Fruit fly (Drosophila melanogaster) whole organism, embryonic: ENCODE data around the gene Strip.

Experiments
- ATbp ChIP-seq: fragments of 200-800 bp; sonication (Bioruptor generic); optimal IDR thresholded peaks from 2 replicates; lab custom pipeline; 2017; ENCODE audit warnings: missing biosample characterization, mild to moderate bottlenecking, missing genetic modification characterization, missing genetic modification reagents
- BEAF-32 ChIP-seq: fragments of 200-800 bp; sonication (Bioruptor generic); optimal IDR thresholded peaks from 3 replicates; lab custom pipeline; 2017; ENCODE audit warnings: missing biosample characterization, missing genetic modification characterization, mild to moderate bottlenecking, moderate library complexity, missing genetic modification reagents
- CG10654 ChIP-seq: fragments of 200-800 bp; sonication (Bioruptor generic); optimal IDR thresholded peaks from 2 replicates; lab custom pipeline; 2016; ENCODE audit warnings: missing biosample characterization, missing genetic modification characterization
- CG11456 ChIP-seq: fragments of 200-800 bp; sonication (Bioruptor generic); IDR thresholded peaks from 3 replicates; pipeline ENCODE4 v1.3.6; 2022; ENCODE audit warnings: missing biosample characterization, missing genetic modification characterization
- CG15601 ChIP-seq: fragments of 200-800 bp; sonication (Bioruptor generic); optimal IDR thresholded peaks from 3 replicates; lab custom pipeline; 2019; ENCODE audit warnings: missing biosample characterization, mild to moderate bottlenecking, missing genetic modification characterization, moderate library complexity
- CG1603 ChIP-seq: fragments of 200-800 bp; sonication (Bioruptor generic); optimal IDR thresholded peaks from 2 replicates; lab custom pipeline; 2019; ENCODE audit warnings: missing biosample characterization, mild to moderate bottlenecking, missing genetic modification characterization, moderate library complexity
- CG17328 ChIP-seq: fragments of 200-800 bp; sonication (Bioruptor generic); IDR thresholded peaks from 2 replicates; pipeline ENCODE4 v1.3.6; 2022; ENCODE audit warnings: missing biosample characterization, missing genetic modification characterization
- CG2199 ChIP-seq: fragments of 200-800 bp; sonication (Bioruptor generic); IDR thresholded peaks from 3 replicates; pipeline ENCODE4 v1.3.6; 2022; ENCODE audit warnings: missing biosample characterization, missing genetic modification characterization
- CG30020 ChIP-seq: fragments of 200-800 bp; optimal IDR thresholded peaks from 2 replicates; lab custom pipeline; 2019; ENCODE audit warnings: missing biosample characterization, mild to moderate bottlenecking, missing genetic modification characterization, moderate library complexity
- CG33213 ChIP-seq: fragments of 200-800 bp; sonication (Bioruptor generic); optimal IDR thresholded peaks from 3 replicates; lab custom pipeline; 2016; ENCODE audit warnings: missing biosample characterization, missing genetic modification characterization
- CG34224 ChIP-seq: fragments of 200-800 bp; sonication (Bioruptor generic); IDR thresholded peaks from 3 replicates; pipeline ENCODE4 v1.3.6; 2022; ENCODE audit warnings: missing biosample characterization, missing genetic modification characterization; ENCODE audit not compliant: partially characterized antibody
- CG42726 ChIP-seq: fragments of 200-800 bp; sonication (Bioruptor generic); IDR thresholded peaks from 2 replicates; pipeline ENCODE4 v1.3.6; 2022; ENCODE audit warnings: missing biosample characterization, missing genetic modification characterization; ENCODE audit not compliant: partially characterized antibody
- CG5953 ChIP-seq: fragments of 200-800 bp; sonication (Bioruptor generic); IDR thresholded peaks from 2 replicates; pipeline ENCODE4 v1.3.6; 2022; ENCODE audit warnings: missing biosample characterization, missing genetic modification characterization
- CG6854 ChIP-seq: fragments of 200-800 bp; sonication (Bioruptor generic); optimal IDR thresholded peaks from 3 replicates; lab custom pipeline; 2017; ENCODE audit warnings: missing biosample characterization, mild to moderate bottlenecking, missing genetic modification characterization
- CG8478 ChIP-seq: fragments of >200 bp; optimal IDR thresholded peaks from 2 replicates; lab custom pipeline; 2018
- CTCF ChIP-seq: fragments of 200-800 bp; sonication (Bioruptor generic); optimal IDR thresholded peaks from 2 replicates; lab custom pipeline; 2017; ENCODE audit warnings: missing biosample characterization, mild to moderate bottlenecking, missing genetic modification characterization, moderate library complexity
- D19A ChIP-seq: fragments of 200-800 bp; optimal IDR thresholded peaks from 3 replicates; lab custom pipeline; 2019; ENCODE audit warnings: missing biosample characterization, mild to moderate bottlenecking, missing genetic modification characterization, moderate library complexity
- Dll ChIP-seq: fragments of 200-800 bp; sonication (Bioruptor generic); IDR thresholded peaks from 4 replicates; pipeline ENCODE4 v1.3.6; 2022; ENCODE audit warnings: missing biosample characterization, missing genetic modification characterization; ENCODE audit not compliant: partially characterized antibody
- Doc3 ChIP-seq: fragments of 200-800 bp; sonication (Bioruptor generic); IDR thresholded peaks from 3 replicates; pipeline ENCODE4 v1.3.6; 2022; ENCODE audit warnings: missing biosample characterization, missing genetic modification characterization; ENCODE audit not compliant: partially characterized antibody
- Dref ChIP-seq: fragments of 200-800 bp; sonication (Bioruptor generic); IDR thresholded peaks from 2 replicates; pipeline ENCODE4 v1.3.6; 2022; ENCODE audit warnings: missing biosample characterization, missing genetic modification characterization
- Ets97D ChIP-seq: fragments of 200-800 bp; sonication (Bioruptor generic); optimal IDR thresholded peaks from 3 replicates; lab custom pipeline; 2016; ENCODE audit warnings: missing biosample characterization, missing genetic modification characterization
- HLH4C ChIP-seq: fragments of 200-800 bp; sonication (Bioruptor generic); IDR thresholded peaks from 3 replicates; pipeline ENCODE4 v1.3.6; 2022; ENCODE audit warnings: missing biosample characterization, missing genetic modification characterization; ENCODE audit not compliant: partially characterized antibody
- Hr51 ChIP-seq, 2 experiments: fragments of 200-800 bp; sonication (Bioruptor generic); optimal IDR thresholded peaks; 2 replicates in 1 of 2; 3 replicates in 1 of 2; lab custom pipeline; 2016 to 2018; ENCODE audit warnings: missing biosample characterization in 2 of 2, missing genetic modification characterization in 2 of 2, mild to moderate bottlenecking in 1 of 2, moderate library complexity in 1 of 2
- Jarid2 ChIP-seq: fragments of 200-800 bp; sonication (Bioruptor generic); optimal IDR thresholded peaks from 3 replicates; lab custom pipeline; 2017; ENCODE audit warnings: mild to moderate bottlenecking, missing biosample characterization, missing genetic modification reagents, missing genetic modification characterization
- MTF-1 ChIP-seq: fragments of 200-800 bp; sonication (Bioruptor generic); optimal IDR thresholded peaks from 2 replicates; lab custom pipeline; 2018; ENCODE audit warnings: missing biosample characterization, mild to moderate bottlenecking, missing genetic modification characterization, borderline replicate concordance
- Myb ChIP-seq: fragments of 200-800 bp; sonication (Bioruptor generic); optimal IDR thresholded peaks from 2 replicates; lab custom pipeline; 2016; ENCODE audit warnings: missing biosample characterization, missing genetic modification characterization
- Sry-δ ChIP-seq: fragments of 200-800 bp; sonication (Bioruptor generic); optimal IDR thresholded peaks from 2 replicates; lab custom pipeline; 2016; ENCODE audit warnings: missing biosample characterization, missing genetic modification characterization
- ara ChIP-seq: fragments of 200-800 bp; sonication (Bioruptor generic); IDR thresholded peaks from 2 replicates; pipeline ENCODE4 v1.3.6; 2022; ENCODE audit warnings: missing biosample characterization, missing genetic modification characterization
- ci ChIP-seq: fragments of 200-800 bp; sonication (Bioruptor generic); IDR thresholded peaks from 3 replicates; pipeline ENCODE4 v1.3.6; 2022; ENCODE audit warnings: missing biosample characterization, missing genetic modification characterization
- crol ChIP-seq: fragments of 200-800 bp; sonication (Bioruptor generic); IDR thresholded peaks from 2 replicates; pipeline ENCODE4 v1.3.6; 2022; ENCODE audit warnings: missing biosample characterization, missing genetic modification characterization
- disco-r ChIP-seq: fragments of 200-800 bp; sonication (Bioruptor generic); optimal IDR thresholded peaks from 2 replicates; lab custom pipeline; 2016; ENCODE audit warnings: missing biosample characterization, missing genetic modification characterization
- dm ChIP-seq: fragments of 200-800 bp; sonication (Bioruptor generic); optimal IDR thresholded peaks from 3 replicates; lab custom pipeline; 2016; ENCODE audit warnings: missing biosample characterization, missing genetic modification characterization
- exex ChIP-seq: fragments of 200-800 bp; sonication (Bioruptor generic); optimal IDR thresholded peaks from 4 replicates; lab custom pipeline; 2018; ENCODE audit warnings: missing biosample characterization, mild to moderate bottlenecking, missing genetic modification characterization, moderate library complexity
- gfzf ChIP-seq: fragments of 200-800 bp; sonication (Bioruptor generic); optimal IDR thresholded peaks from 2 replicates; lab custom pipeline; 2016; ENCODE audit warnings: missing biosample characterization, mild to moderate bottlenecking, missing genetic modification characterization, moderate library complexity
- hbn ChIP-seq: fragments of 200-800 bp; sonication (Bioruptor generic); IDR thresholded peaks from 2 replicates; pipeline ENCODE4 v1.3.6; 2022; ENCODE audit warnings: missing biosample characterization, missing genetic modification characterization; ENCODE audit not compliant: partially characterized antibody
- knrl ChIP-seq: fragments of 200-800 bp; sonication (Bioruptor generic); IDR thresholded peaks from 3 replicates; pipeline ENCODE4 v1.3.6; 2022; ENCODE audit warnings: missing biosample characterization, missing genetic modification characterization; ENCODE audit not compliant: partially characterized antibody
- mld ChIP-seq: fragments of 200-800 bp; sonication (Bioruptor generic); IDR thresholded peaks from 3 replicates; pipeline ENCODE4 v1.3.6; 2022; ENCODE audit warnings: missing biosample characterization, missing genetic modification characterization; ENCODE audit not compliant: partially characterized antibody
- nerfin-1 ChIP-seq: fragments of 200-800 bp; sonication (Bioruptor generic); optimal IDR thresholded peaks from 3 replicates; lab custom pipeline; 2019; ENCODE audit warnings: missing biosample characterization, mild to moderate bottlenecking, missing genetic modification characterization, moderate library complexity
- nmo ChIP-seq: fragments of 200-800 bp; sonication (Bioruptor generic); optimal IDR thresholded peaks from 2 replicates; lab custom pipeline; 2018; ENCODE audit warnings: missing biosample characterization, mild to moderate bottlenecking, missing genetic modification characterization, moderate library complexity
- pzg ChIP-seq: fragments of 200-800 bp; sonication (Bioruptor generic); optimal IDR thresholded peaks from 3 replicates; lab custom pipeline; 2018; ENCODE audit warnings: missing biosample characterization, mild to moderate bottlenecking, missing genetic modification characterization, moderate library complexity
- run ChIP-seq: fragments of 200-800 bp; sonication (Bioruptor generic); optimal IDR thresholded peaks from 3 replicates; lab custom pipeline; 2018; ENCODE audit warnings: missing biosample characterization, mild to moderate bottlenecking, missing genetic modification characterization
- seq ChIP-seq: fragments of 200-800 bp; sonication (Bioruptor generic); IDR thresholded peaks from 2 replicates; pipeline ENCODE4 v1.3.6; 2022; ENCODE audit warnings: missing biosample characterization, missing genetic modification characterization
- trem ChIP-seq: fragments of 200-800 bp; optimal IDR thresholded peaks from 3 replicates; lab custom pipeline; 2019; ENCODE audit warnings: missing biosample characterization, mild to moderate bottlenecking, missing genetic modification characterization, moderate library complexity
- ttk ChIP-seq: fragments of 200-800 bp; sonication (Bioruptor generic); IDR thresholded peaks from 2 replicates; pipeline ENCODE4 v2.1.2; 2022; ENCODE audit warnings: missing biosample characterization, missing genetic modification characterization
- unc-4 ChIP-seq: fragments of 200-800 bp; sonication (Bioruptor generic); IDR thresholded peaks from 2 replicates; pipeline ENCODE4 v1.3.6; 2022; ENCODE audit warnings: missing biosample characterization, missing genetic modification characterization; ENCODE audit not compliant: partially characterized antibody
- usp ChIP-seq: fragments of >200 bp; optimal IDR thresholded peaks from 2 replicates; lab custom pipeline; 2017; ENCODE audit warnings: missing biosample characterization, missing genetic modification characterization
- wek ChIP-seq: fragments of 200-800 bp; sonication (Bioruptor generic); optimal IDR thresholded peaks from 3 replicates; lab custom pipeline; 2018; ENCODE audit warnings: missing biosample characterization, mild to moderate bottlenecking, missing genetic modification characterization, moderate library complexity

Gene Strip

DNA sequence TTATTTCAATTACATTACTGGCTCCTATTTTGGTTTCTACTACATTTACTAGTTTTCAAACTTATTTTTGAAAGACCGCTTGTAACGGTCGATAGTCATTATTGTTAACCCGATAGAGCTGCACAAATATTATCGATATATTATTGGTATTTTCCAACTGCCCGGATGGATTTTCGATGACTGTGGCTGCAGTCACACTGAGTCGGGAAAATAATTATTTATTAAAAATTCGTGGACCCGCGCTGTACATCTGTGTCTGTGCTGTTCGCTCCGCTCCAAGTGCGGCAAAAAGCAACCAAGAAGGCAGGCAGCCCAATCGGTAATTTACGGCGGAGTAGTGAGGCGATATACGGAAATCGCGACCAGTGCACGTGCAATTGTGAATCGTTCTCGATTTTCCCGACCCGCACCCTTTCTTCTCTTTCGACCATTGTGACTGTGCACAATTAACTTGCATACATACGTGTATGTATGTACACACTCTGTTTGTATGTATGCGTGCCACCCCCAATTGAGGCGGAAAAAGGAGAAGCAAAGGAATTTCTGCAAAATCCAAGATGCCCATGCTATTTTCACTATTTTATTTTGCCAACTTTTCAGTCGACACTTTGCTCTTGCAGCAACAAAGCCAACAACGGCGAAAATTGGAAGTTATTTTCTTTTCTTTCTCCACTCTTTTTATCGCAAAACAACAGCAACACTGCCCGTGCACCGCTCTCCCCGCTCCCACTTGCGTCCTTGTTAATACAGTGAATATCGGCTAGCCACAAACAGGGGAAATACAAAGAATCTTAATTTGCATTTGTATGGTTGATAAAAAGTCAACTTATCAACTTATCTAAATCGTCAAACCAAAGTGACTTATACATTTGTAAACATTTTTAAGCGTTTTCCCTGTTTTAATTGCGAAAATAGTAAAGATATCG, 24.9 kb downstream of the Strip start, which contains the start of gene ZnT63C (continued):
- peak; percentile 23 for TF ChIP-seq MTF-1
- TF ChIP-seq ATbp (GFP tag; lab: Kevin White, UChicago) = no peak
- TF ChIP-seq ttk (GFP tag; lab: Robert Waterston, UW) = peak; percentile 22; the same call in 1 of the 2 replicates
- no peak for TF ChIP-seq CG11456
- TF ChIP-seq gfzf = peak; percentile 85
- peak; percentile 49; the same call in 1 of the 3 replicates for TF ChIP-seq CG2199
- peak; percentile 66 for TF ChIP-seq mld
- TF ChIP-seq usp = no peak
- TF ChIP-seq Hr51 (GFP tag; optimal IDR thresholded peaks at IDR 0.05; lab: Kevin White, UChicago) = no peak
- peak; percentile 99 for TF ChIP-seq nerfin-1 (tag; lab: Kevin White, UChicago)
- peak; percentile 74 for TF ChIP-seq pzg (GFP tag; lab: Kevin White, UChicago)
- peak; percentile 20 for TF ChIP-seq CG8478 (lab: Kevin White, UChicago)
- peak; percentile 34 for TF ChIP-seq nmo
- peak; percentile 78 for TF ChIP-seq unc-4 (GFP tag; lab: Robert Waterston, UW)
- TF ChIP-seq dm (GFP tag; lab: Kevin White, UChicago) = peak; percentile 21
- TF ChIP-seq CG42726 (GFP tag; lab: Robert Waterston, UW) = no peak
- peak; percentile 97 for TF ChIP-seq Myb
- TF ChIP-seq CG33213 (GFP tag; lab: Kevin White, UChicago) = no peak
- peak; percentile 1 for TF ChIP-seq run (tag; lab: Kevin White, UChicago)
- TF ChIP-seq wek (GFP tag; lab: Kevin White, UChicago) = peak; percentile 6
- peak; percentile 97 for TF ChIP-seq HLH4C
- TF ChIP-seq trem = peak; percentile 49
- TF ChIP-seq Doc3 = peak; percentile 73
- TF ChIP-seq D19A (tag; lab: Kevin White, UChicago) = peak; percentile 6
- TF ChIP-seq exex (tag; lab: Kevin White, UChicago) = no peak
- peak; percentile 82 for TF ChIP-seq Dll (GFP tag; lab: Robert Waterston, UW)
- TF ChIP-seq Ets97D (GFP tag; lab: Kevin White, UChicago) = peak; percentile 7
- TF ChIP-seq BEAF-32 (GFP tag; lab: Kevin White, UChicago) = peak; percentile 70
- no peak for TF ChIP-seq seq (GFP tag; lab: Robert Waterston, UW)
- peak; percentile 89 for TF ChIP-seq crol (GFP tag; lab: Robert Waterston, UW)
- peak; percentile 77; the same call in 2 of the 3 replicates for TF ChIP-seq ci (GFP tag; lab: Robert Waterston, UW)
- TF ChIP-seq CG10654 (GFP tag; lab: Kevin White, UChicago) = no peak
- peak; percentile 84 for TF ChIP-seq Dref (GFP tag; lab: Robert Waterston, UW)
- TF ChIP-seq CG1603 (tag; lab: Kevin White, UChicago) = peak; percentile 63
- 0 out of 2 replicates have a peak, but pooled peaks have one; percentile 24 for TF ChIP-seq CG17328 (GFP tag; lab: Robert Waterston, UW)
- TF ChIP-seq ara (GFP tag; lab: Robert Waterston, UW) = peak; percentile 28; the same call in 1 of the 2 replicates
- TF ChIP-seq CG30020 (tag; lab: Kevin White, UChicago) = peak; percentile 18
- peak; percentile 67 for TF ChIP-seq knrl
- no peak for TF ChIP-seq CG15601
- peak; percentile 11 for TF ChIP-seq CG6854 (GFP tag; lab: Kevin White, UChicago)
- 0 out of 2 replicates have a peak, but pooled peaks have one; percentile 23 for TF ChIP-seq CG5953
- peak; percentile 52 for TF ChIP-seq Sry-δ
- TF ChIP-seq disco-r (GFP tag; lab: Kevin White, UChicago) = no peak
- TF ChIP-seq CTCF (GFP tag; lab: Kevin White, UChicago) = peak; percentile 2
- TF ChIP-seq CG34224 (GFP tag; lab: Robert Waterston, UW) = peak; percentile 86
- peak; percentile 70 for TF ChIP-seq hbn (GFP tag; lab: Robert Waterston, UW)
- peak; percentile 81 for TF ChIP-seq Jarid2 (GFP tag; lab: Kevin White, UChicago)
